Worm (Caenorhabditis elegans): Measurements from ENCODE around the gene glb-33.

DNA sequence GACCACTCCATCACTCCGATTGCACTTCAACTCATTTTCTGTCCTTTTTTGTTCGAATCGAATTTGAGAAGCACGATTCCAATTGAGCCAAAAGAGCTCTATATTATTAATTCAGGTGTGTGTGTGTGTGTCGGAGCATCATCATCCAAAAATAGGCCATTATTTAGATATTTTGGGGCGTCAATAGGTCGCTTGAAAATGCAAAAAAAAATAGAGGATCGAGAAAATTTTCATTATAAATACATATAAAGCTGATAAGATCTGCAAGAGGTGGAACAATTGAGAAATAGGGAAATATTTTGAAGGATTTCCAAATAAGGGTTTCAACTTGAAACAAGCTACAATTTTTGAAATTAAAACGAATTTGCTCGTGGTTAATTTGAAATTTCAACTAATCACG is 41.0 kb downstream of the glb-33 start, which contains the start of gene Y75B7AR.1:
- no peak for TF ChIP-seq tbx-2 (tag; optimal IDR thresholded peaks at IDR 0.05)
- TF ChIP-seq elt-2 (tag; optimal IDR thresholded peaks at IDR 0.05): no peak
